Fruit fly (Drosophila melanogaster) whole organism, embryonic: Measurements from ENCODE around the gene Gen.
A peak's percentile ranks its signal among the peaks of the same experiment; 100 is the strongest.

Source experiments
- Abd-B ChIP-seq: fragments of 200-800 bp; sonication (Bioruptor generic); optimal IDR thresholded peaks from 2 replicates; lab custom pipeline; 2018; ENCODE audit warnings: missing biosample characterization, mild to moderate bottlenecking, missing genetic modification characterization, moderate library complexity
- Blimp-1 ChIP-seq: fragments of 200-800 bp; sonication (Bioruptor generic); optimal IDR thresholded peaks from 3 replicates; lab custom pipeline; 2018; ENCODE audit warnings: missing biosample characterization, missing genetic modification characterization, mild to moderate bottlenecking, moderate library complexity, missing genetic modification reagents
- CG10209 ChIP-seq: fragments of 200-800 bp; sonication (Bioruptor generic); optimal IDR thresholded peaks from 3 replicates; lab custom pipeline; 2017; ENCODE audit warnings: missing biosample characterization, mild to moderate bottlenecking, missing genetic modification characterization, missing genetic modification reagents
- CG10462 ChIP-seq: fragments of 200-800 bp; sonication (Bioruptor generic); optimal IDR thresholded peaks from 2 replicates; lab custom pipeline; 2016; ENCODE audit warnings: missing biosample characterization, missing genetic modification characterization
- CG10654 ChIP-seq: fragments of 200-800 bp; sonication (Bioruptor generic); optimal IDR thresholded peaks from 2 replicates; lab custom pipeline; 2016; ENCODE audit warnings: missing biosample characterization, missing genetic modification characterization
- CG11093 ChIP-seq: fragments of 200-800 bp; sonication (Bioruptor generic); IDR thresholded peaks from 3 replicates; pipeline ENCODE4 v1.3.6; 2022; ENCODE audit warnings: missing biosample characterization, missing genetic modification characterization
- CG11695 ChIP-seq: fragments of 200-800 bp; sonication (Bioruptor generic); IDR thresholded peaks from 3 replicates; pipeline ENCODE4 v1.3.6; 2022; ENCODE audit warnings: missing biosample characterization, missing genetic modification characterization
- CG12769 ChIP-seq: fragments of 200-800 bp; sonication (Bioruptor generic); optimal IDR thresholded peaks from 2 replicates; lab custom pipeline; 2019; ENCODE audit warnings: missing biosample characterization, mild to moderate bottlenecking, missing genetic modification characterization, moderate library complexity
- CG13775 ChIP-seq: fragments of 200-800 bp; sonication (Bioruptor generic); optimal IDR thresholded peaks from 3 replicates; lab custom pipeline; 2017; ENCODE audit warnings: missing biosample characterization, mild to moderate bottlenecking, missing genetic modification characterization
- CG1603 ChIP-seq: fragments of 200-800 bp; sonication (Bioruptor generic); optimal IDR thresholded peaks from 2 replicates; lab custom pipeline; 2019; ENCODE audit warnings: missing biosample characterization, mild to moderate bottlenecking, missing genetic modification characterization, moderate library complexity
- CG18262 ChIP-seq: fragments of 200-800 bp; optimal IDR thresholded peaks from 3 replicates; lab custom pipeline; 2019; ENCODE audit warnings: missing biosample characterization, mild to moderate bottlenecking, missing genetic modification characterization, moderate library complexity
- CG2129 ChIP-seq: fragments of 200-800 bp; sonication (Bioruptor generic); IDR thresholded peaks from 2 replicates; pipeline ENCODE4 v1.3.6; 2022; ENCODE audit warnings: missing biosample characterization, missing genetic modification characterization; ENCODE audit not compliant: partially characterized antibody
- CG31441 ChIP-seq: fragments of 200-800 bp; sonication (Bioruptor generic); IDR thresholded peaks from 2 replicates; pipeline ENCODE4 v1.3.6; 2022; ENCODE audit warnings: missing biosample characterization, missing genetic modification characterization
- CG34422 ChIP-seq: fragments of 200-800 bp; sonication (Bioruptor generic); IDR thresholded peaks from 3 replicates; pipeline ENCODE4 v1.3.6; 2022; ENCODE audit warnings: missing biosample characterization, missing genetic modification characterization
- CG3838 ChIP-seq: fragments of 200-800 bp; sonication (Bioruptor generic); optimal IDR thresholded peaks from 3 replicates; lab custom pipeline; 2016; ENCODE audit warnings: missing biosample characterization, missing genetic modification characterization
- CG3847 ChIP-seq: fragments of 200-800 bp; sonication (Bioruptor generic); IDR thresholded peaks from 2 replicates; pipeline ENCODE4 v1.3.6; 2022; ENCODE audit warnings: missing biosample characterization, missing genetic modification characterization
- CG43689 ChIP-seq: fragments of 200-800 bp; sonication (Bioruptor generic); IDR thresholded peaks from 2 replicates; pipeline ENCODE4 v1.3.6; 2022; ENCODE audit warnings: missing biosample characterization, missing genetic modification characterization
- CG7786 ChIP-seq: fragments of 200-800 bp; sonication (Bioruptor generic); optimal IDR thresholded peaks from 2 replicates; lab custom pipeline; 2016; ENCODE audit warnings: missing biosample characterization, missing genetic modification characterization
- CG8388 ChIP-seq: fragments of 200-800 bp; sonication (Bioruptor generic); optimal IDR thresholded peaks from 2 replicates; lab custom pipeline; 2019; ENCODE audit warnings: missing biosample characterization, mild to moderate bottlenecking, missing genetic modification characterization, moderate library complexity
- CG8924 ChIP-seq: fragments of 200-800 bp; optimal IDR thresholded peaks from 3 replicates; lab custom pipeline; 2019; ENCODE audit warnings: missing biosample characterization, mild to moderate bottlenecking, missing genetic modification characterization, moderate library complexity
- CG8944 ChIP-seq: fragments of 200-800 bp; sonication (Bioruptor generic); optimal IDR thresholded peaks from 3 replicates; lab custom pipeline; 2016; ENCODE audit warnings: missing biosample characterization, missing genetic modification characterization
- CG9609 ChIP-seq: fragments of 200-800 bp; sonication (Bioruptor generic); optimal IDR thresholded peaks from 3 replicates; lab custom pipeline; 2016; ENCODE audit warnings: missing biosample characterization, missing genetic modification characterization
- D19B ChIP-seq: fragments of 200-800 bp; sonication (Bioruptor generic); optimal IDR thresholded peaks from 2 replicates; lab custom pipeline; 2017; ENCODE audit warnings: missing biosample characterization, mild to moderate bottlenecking, missing genetic modification characterization
- Dp ChIP-seq: fragments of 200-800 bp; sonication (Bioruptor generic); optimal IDR thresholded peaks from 2 replicates; lab custom pipeline; 2018; ENCODE audit warnings: missing biosample characterization, mild to moderate bottlenecking, missing genetic modification characterization, moderate library complexity
- Dref ChIP-seq: fragments of 200-800 bp; sonication (Bioruptor generic); IDR thresholded peaks from 2 replicates; pipeline ENCODE4 v1.3.6; 2022; ENCODE audit warnings: missing biosample characterization, missing genetic modification characterization
- E2f1 ChIP-seq: fragments of 200-800 bp; sonication (Bioruptor generic); IDR thresholded peaks from 2 replicates; pipeline ENCODE4 v1.3.6; 2022; ENCODE audit warnings: missing biosample characterization, missing genetic modification characterization
- Elba2 ChIP-seq: fragments of 200-800 bp; sonication (Bioruptor generic); optimal IDR thresholded peaks from 3 replicates; lab custom pipeline; 2016; ENCODE audit warnings: missing biosample characterization, missing genetic modification characterization
- HLH54F ChIP-seq: fragments of 200-800 bp; sonication (Bioruptor generic); optimal IDR thresholded peaks from 3 replicates; lab custom pipeline; 2016; ENCODE audit warnings: missing biosample characterization, missing genetic modification characterization
- Hsf ChIP-seq: fragments of 200-800 bp; sonication (Bioruptor generic); optimal IDR thresholded peaks from 3 replicates; lab custom pipeline; 2016; ENCODE audit warnings: missing biosample characterization, missing genetic modification characterization
- Jarid2 ChIP-seq: fragments of 200-800 bp; sonication (Bioruptor generic); optimal IDR thresholded peaks from 3 replicates; lab custom pipeline; 2017; ENCODE audit warnings: mild to moderate bottlenecking, missing biosample characterization, missing genetic modification reagents, missing genetic modification characterization
- MESR4 ChIP-seq: fragments of 200-800 bp; sonication (Bioruptor generic); optimal IDR thresholded peaks from 2 replicates; lab custom pipeline; 2018; ENCODE audit warnings: missing biosample characterization, mild to moderate bottlenecking, missing genetic modification characterization, moderate library complexity
- MTF-1 ChIP-seq: fragments of 200-800 bp; sonication (Bioruptor generic); optimal IDR thresholded peaks from 2 replicates; lab custom pipeline; 2018; ENCODE audit warnings: missing biosample characterization, mild to moderate bottlenecking, missing genetic modification characterization, borderline replicate concordance
- Nf-YB ChIP-seq: fragments of 200-800 bp; sonication (Bioruptor generic); optimal IDR thresholded peaks from 3 replicates; lab custom pipeline; 2019; ENCODE audit warnings: missing biosample characterization, mild to moderate bottlenecking, missing genetic modification characterization, moderate library complexity
- NfI ChIP-seq: fragments of 200-800 bp; sonication (Bioruptor generic); optimal IDR thresholded peaks from 3 replicates; lab custom pipeline; 2018; ENCODE audit warnings: missing biosample characterization, mild to moderate bottlenecking, missing genetic modification characterization, moderate library complexity
- Optix ChIP-seq: fragments of 200-800 bp; sonication (Bioruptor generic); IDR thresholded peaks from 3 replicates; pipeline ENCODE4 v1.3.6; 2022; ENCODE audit warnings: missing biosample characterization, missing genetic modification characterization
- ab ChIP-seq: fragments of 200-800 bp; sonication (Bioruptor generic); optimal IDR thresholded peaks from 2 replicates; lab custom pipeline; 2016; ENCODE audit warnings: missing biosample characterization, missing genetic modification characterization
- bbx ChIP-seq: fragments of 200-800 bp; sonication (Bioruptor generic); IDR thresholded peaks from 2 replicates; pipeline ENCODE4 v1.3.6; 2022; ENCODE audit warnings: missing biosample characterization, missing genetic modification characterization; ENCODE audit not compliant: partially characterized antibody
- en ChIP-seq: fragments of 200-800 bp; sonication (Bioruptor generic); optimal IDR thresholded peaks from 2 replicates; lab custom pipeline; 2016; ENCODE audit warnings: missing biosample characterization, missing genetic modification characterization
- exex ChIP-seq: fragments of 200-800 bp; sonication (Bioruptor generic); optimal IDR thresholded peaks from 4 replicates; lab custom pipeline; 2018; ENCODE audit warnings: missing biosample characterization, mild to moderate bottlenecking, missing genetic modification characterization, moderate library complexity
- jing ChIP-seq: fragments of 200-800 bp; sonication (Bioruptor generic); optimal IDR thresholded peaks from 2 replicates; lab custom pipeline; 2018; ENCODE audit warnings: missing biosample characterization, mild to moderate bottlenecking, missing genetic modification characterization
- pho ChIP-seq: fragments of 200-800 bp; sonication (Bioruptor generic); optimal IDR thresholded peaks from 2 replicates; lab custom pipeline; 2016; ENCODE audit warnings: missing biosample characterization, missing genetic modification characterization
- sc ChIP-seq, 3 experiments: fragments of >200 bp in 2 of 3; fragments of 200-800 bp in 1 of 3; sonication (Bioruptor generic) in 1 of 3; optimal IDR thresholded peaks; 2 replicates in 2 of 3; 3 replicates in 1 of 3; lab custom pipeline; 2017; ENCODE audit warnings: mild to moderate bottlenecking in 1 of 3, missing biosample characterization in 1 of 3, missing genetic modification characterization in 1 of 3, missing genetic modification reagents in 1 of 3
- seq ChIP-seq: fragments of 200-800 bp; sonication (Bioruptor generic); IDR thresholded peaks from 2 replicates; pipeline ENCODE4 v1.3.6; 2022; ENCODE audit warnings: missing biosample characterization, missing genetic modification characterization
- tgo ChIP-seq: fragments of 200-800 bp; sonication (Bioruptor generic); IDR thresholded peaks from 3 replicates; pipeline ENCODE4 v1.3.6; 2022; ENCODE audit warnings: missing biosample characterization, missing genetic modification characterization
- unpg ChIP-seq: fragments of 200-800 bp; sonication (Bioruptor generic); optimal IDR thresholded peaks from 3 replicates; lab custom pipeline; 2018; ENCODE audit warnings: missing biosample characterization, mild to moderate bottlenecking, missing genetic modification characterization, moderate library complexity
- vfl ChIP-seq: fragments of 200-800 bp; sonication (Bioruptor generic); optimal IDR thresholded peaks from 2 replicates; lab custom pipeline; 2016; ENCODE audit warnings: missing biosample characterization, missing genetic modification characterization
- zf30C ChIP-seq: fragments of 200-800 bp; sonication (Bioruptor generic); optimal IDR thresholded peaks from 3 replicates; lab custom pipeline; 2018; ENCODE audit warnings: missing biosample characterization, mild to moderate bottlenecking, missing genetic modification characterization
- zfh1 ChIP-seq: fragments of 200-800 bp; sonication (Bioruptor generic); IDR thresholded peaks from 3 replicates; pipeline ENCODE4 v1.3.6; 2022; ENCODE audit warnings: missing biosample characterization, missing genetic modification characterization

Gen gene

dm6 chr3L:5184860-5185639, 32.9 kb upstream of the Gen start (continued):
- no peak for TF ChIP-seq en (GFP tag; lab: Kevin White, UChicago)
- TF ChIP-seq jing (GFP tag; lab: Kevin White, UChicago) = no peak
- no peak for TF ChIP-seq CG3838 (GFP tag; lab: Kevin White, UChicago)
- peak; percentile 44 for TF ChIP-seq CG3847 (GFP tag; lab: Robert Waterston, UW)
- peak; percentile 70 for TF ChIP-seq HLH54F (GFP tag; lab: Kevin White, UChicago)
- peak; percentile 68 for TF ChIP-seq CG9609 (GFP tag; lab: Kevin White, UChicago)
- TF ChIP-seq CG2129 (GFP tag; lab: Robert Waterston, UW) = peak; percentile 15; the same call in 1 of the 2 replicates
- 0 out of 3 replicates have a peak, but pooled peaks have one; percentile 4 for TF ChIP-seq Optix
- TF ChIP-seq CG11093 (GFP tag; lab: Robert Waterston, UW) = 0 out of 3 replicates have a peak, but pooled peaks have one; percentile 51
- TF ChIP-seq Blimp-1 (GFP tag; lab: Kevin White, UChicago) = peak; percentile 33
- TF ChIP-seq CG8388 = peak; percentile 17
- TF ChIP-seq MTF-1 (GFP tag; lab: Kevin White, UChicago) = no peak
- peak; percentile 1 for TF ChIP-seq D19B (GFP tag; lab: Kevin White, UChicago)
- peak; percentile 24 for TF ChIP-seq CG8924
- peak; percentile 31 for TF ChIP-seq Hsf
- TF ChIP-seq Elba2 (GFP tag; lab: Kevin White, UChicago) = no peak
- peak; percentile 46 for TF ChIP-seq zf30C (GFP tag; lab: Kevin White, UChicago)
- TF ChIP-seq CG11695 = peak; percentile 61; the same call in 1 of the 3 replicates
- TF ChIP-seq CG31441 = peak; percentile 58; the same call in 1 of the 2 replicates
- TF ChIP-seq CG34422 (GFP tag; lab: Robert Waterston, UW) = peak; percentile 16; the same call in 1 of the 3 replicates
- TF ChIP-seq tgo = peak; percentile 35; the same call in 1 of the 3 replicates
- peak; percentile 45 for TF ChIP-seq Abd-B
- TF ChIP-seq Nf-YB (GFP tag; lab: Kevin White, UChicago) = peak; percentile 14
- TF ChIP-seq E2f1 (GFP tag; lab: Robert Waterston, UW) = peak; percentile 12; the same call in 1 of the 2 replicates
- TF ChIP-seq vfl (GFP tag; lab: Kevin White, UChicago) = no peak
- TF ChIP-seq MESR4 (GFP tag; lab: Kevin White, UChicago) = no peak
- TF ChIP-seq CG12769 (tag; lab: Kevin White, UChicago) = no peak
- peak; percentile 13 for TF ChIP-seq CG10462
- no peak for TF ChIP-seq bbx (GFP tag; lab: Robert Waterston, UW)
- TF ChIP-seq pho (GFP tag; lab: Kevin White, UChicago) = peak; percentile 69
- TF ChIP-seq zfh1 (GFP tag; lab: Robert Waterston, UW) = 0 out of 3 replicates have a peak, but pooled peaks have one; percentile 20
- TF ChIP-seq CG43689 (GFP tag; lab: Robert Waterston, UW) = no peak
- TF ChIP-seq exex (tag; lab: Kevin White, UChicago) = no peak
- TF ChIP-seq NfI (GFP tag; lab: Kevin White, UChicago) = peak; percentile 58
- peak; percentile 66 for TF ChIP-seq CG13775
- peak; percentile 30 for TF ChIP-seq ab (GFP tag; lab: Kevin White, UChicago)
- TF ChIP-seq CG7786 (GFP tag; lab: Kevin White, UChicago) = peak; percentile 19
- TF ChIP-seq CG18262 = peak; percentile 56
- no peak for TF ChIP-seq Dref (GFP tag; lab: Robert Waterston, UW)
- peak; percentile 9 for TF ChIP-seq CG8944 (GFP tag; lab: Kevin White, UChicago)
- TF ChIP-seq Jarid2 (GFP tag; lab: Kevin White, UChicago) = no peak
- peak; percentile 20 for TF ChIP-seq unpg (GFP tag; lab: Kevin White, UChicago)
- peak; percentile 45 for TF ChIP-seq CG10654
- no peak for TF ChIP-seq Dp (GFP tag; lab: Kevin White, UChicago)
- TF ChIP-seq CG1603 (tag; lab: Kevin White, UChicago) = peak; percentile 6
- TF ChIP-seq seq (GFP tag; lab: Robert Waterston, UW) = peak; percentile 41
- no peak for TF ChIP-seq sc (optimal IDR thresholded peaks at IDR 0.05; lab: Kevin White, UChicago)
- no peak for TF ChIP-seq sc (GFP tag; optimal IDR thresholded peaks at IDR 0.05; lab: Kevin White, UChicago)
- TF ChIP-seq CG10209 (GFP tag; lab: Kevin White, UChicago) = peak; percentile 74
